Fruit fly (Drosophila melanogaster): Measurements from ENCODE around the gene CG8568.

Gene CG8568

DNA sequence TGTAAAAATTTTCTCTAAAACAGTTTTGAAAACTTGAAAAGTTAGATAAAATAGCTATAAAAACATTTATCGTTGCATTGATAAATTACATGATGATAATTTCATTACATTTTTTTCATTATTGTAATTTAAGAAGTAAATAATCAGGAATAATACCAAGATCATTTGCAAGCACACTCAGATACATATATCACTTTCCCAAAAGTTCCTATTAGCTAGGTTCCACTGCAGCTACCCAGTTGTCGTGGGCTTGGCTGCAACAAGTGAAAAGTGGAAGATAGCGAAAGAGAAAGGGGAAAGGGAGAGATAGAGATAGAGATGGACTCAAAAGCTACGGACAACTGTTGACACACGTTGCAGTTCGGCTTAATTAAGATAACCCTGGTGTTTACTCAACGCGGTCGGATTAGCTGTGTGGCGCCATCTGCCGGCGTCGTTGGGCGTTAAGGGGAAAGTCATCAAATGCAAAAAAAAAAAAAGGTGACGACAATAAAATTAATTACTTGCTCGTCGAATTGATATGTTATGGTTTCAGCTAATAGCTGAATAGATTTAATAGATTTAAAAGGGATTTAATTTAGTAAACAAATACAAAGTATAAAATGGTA, 29.4 kb upstream of the CG8568 start:
- no peak for TF ChIP-seq Dll (optimal IDR thresholded peaks at IDR 0.05)
- TF ChIP-seq usp (GFP tag; optimal IDR thresholded peaks at IDR 0.05), result no peak
- TF ChIP-seq psq (optimal IDR thresholded peaks at IDR 0.05), result no peak
- TF ChIP-seq CG8478 (optimal IDR thresholded peaks at IDR 0.05), result no peak
- TF ChIP-seq pan (optimal IDR thresholded peaks at IDR 0.05), result no peak

DNA sequence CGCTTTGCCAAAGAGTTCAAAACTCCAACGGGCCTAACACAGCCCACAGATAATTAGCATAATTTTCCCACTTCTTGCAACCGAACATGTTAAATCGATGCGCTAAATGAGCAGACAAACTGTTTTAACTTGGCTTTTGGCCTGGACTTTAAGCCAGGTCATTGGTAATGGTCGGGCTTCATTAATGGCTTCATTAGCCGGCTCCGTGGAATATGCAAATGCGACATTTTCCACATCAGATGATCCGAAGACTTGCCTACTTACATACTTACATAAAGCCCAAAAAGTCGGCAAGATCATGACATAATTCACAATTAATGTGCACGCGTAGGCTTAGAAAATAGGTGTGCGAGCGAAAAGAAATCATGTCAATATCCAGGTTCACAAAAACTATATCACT, 26.0 kb upstream of the CG8568 start:
- TF ChIP-seq usp (GFP tag; optimal IDR thresholded peaks at IDR 0.05) (no peak), EcR (GFP tag; optimal IDR thresholded peaks at IDR 0.05) (no peak)

DNA sequence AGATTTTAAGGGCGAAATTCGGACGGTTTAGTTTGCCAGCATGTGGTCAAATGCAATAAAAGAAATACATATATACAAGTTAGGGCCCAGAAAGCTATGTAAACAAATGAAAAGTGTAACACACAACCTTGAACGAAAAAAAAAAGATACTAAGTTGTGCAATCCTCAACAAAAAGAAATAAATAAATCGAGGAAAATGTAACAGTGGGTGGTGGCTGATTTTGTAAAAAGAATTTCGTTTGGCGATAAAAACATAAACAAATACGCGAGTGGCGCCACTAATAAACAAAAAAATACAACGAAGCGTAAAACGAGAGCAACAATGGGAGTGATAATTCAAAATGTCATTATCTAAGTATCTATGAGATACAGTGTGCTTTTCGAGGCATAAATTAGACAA, 24.7 kb upstream of the CG8568 start:
- TF ChIP-seq usp (GFP tag; optimal IDR thresholded peaks at IDR 0.05), result no peak
- no peak for TF ChIP-seq Dll (optimal IDR thresholded peaks at IDR 0.05)
- TF ChIP-seq psq (optimal IDR thresholded peaks at IDR 0.05), result no peak
- no peak for TF ChIP-seq CG8478 (optimal IDR thresholded peaks at IDR 0.05)
- TF ChIP-seq pan (optimal IDR thresholded peaks at IDR 0.05), result no peak
- no peak for TF ChIP-seq EcR (GFP tag; optimal IDR thresholded peaks at IDR 0.05)

DNA sequence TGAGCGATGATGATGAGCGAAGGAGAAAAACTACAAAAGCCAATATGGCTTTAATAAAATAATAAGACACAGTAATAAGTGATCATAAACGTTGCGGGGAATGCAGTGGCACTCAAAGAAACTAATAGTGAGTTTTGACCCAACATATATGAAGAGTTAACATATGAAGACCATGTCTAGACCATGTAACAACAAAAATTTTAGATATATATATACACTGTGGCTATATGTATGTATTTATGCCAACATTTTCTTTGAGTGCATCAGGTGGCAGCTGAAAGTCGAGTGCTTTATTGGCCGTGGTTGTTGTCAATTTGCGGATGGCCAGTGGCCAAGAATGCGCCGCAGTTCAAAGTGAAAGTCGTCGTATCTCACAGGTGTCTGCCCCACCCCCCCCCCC, 21.5 kb upstream of the CG8568 start:
- TF ChIP-seq pan (optimal IDR thresholded peaks at IDR 0.05) (no peak), Dll (optimal IDR thresholded peaks at IDR 0.05) (no peak), psq (optimal IDR thresholded peaks at IDR 0.05) (no peak), CG8478 (optimal IDR thresholded peaks at IDR 0.05) (no peak), EcR (GFP tag; optimal IDR thresholded peaks at IDR 0.05) (no peak), usp (GFP tag; optimal IDR thresholded peaks at IDR 0.05) (no peak)

DNA sequence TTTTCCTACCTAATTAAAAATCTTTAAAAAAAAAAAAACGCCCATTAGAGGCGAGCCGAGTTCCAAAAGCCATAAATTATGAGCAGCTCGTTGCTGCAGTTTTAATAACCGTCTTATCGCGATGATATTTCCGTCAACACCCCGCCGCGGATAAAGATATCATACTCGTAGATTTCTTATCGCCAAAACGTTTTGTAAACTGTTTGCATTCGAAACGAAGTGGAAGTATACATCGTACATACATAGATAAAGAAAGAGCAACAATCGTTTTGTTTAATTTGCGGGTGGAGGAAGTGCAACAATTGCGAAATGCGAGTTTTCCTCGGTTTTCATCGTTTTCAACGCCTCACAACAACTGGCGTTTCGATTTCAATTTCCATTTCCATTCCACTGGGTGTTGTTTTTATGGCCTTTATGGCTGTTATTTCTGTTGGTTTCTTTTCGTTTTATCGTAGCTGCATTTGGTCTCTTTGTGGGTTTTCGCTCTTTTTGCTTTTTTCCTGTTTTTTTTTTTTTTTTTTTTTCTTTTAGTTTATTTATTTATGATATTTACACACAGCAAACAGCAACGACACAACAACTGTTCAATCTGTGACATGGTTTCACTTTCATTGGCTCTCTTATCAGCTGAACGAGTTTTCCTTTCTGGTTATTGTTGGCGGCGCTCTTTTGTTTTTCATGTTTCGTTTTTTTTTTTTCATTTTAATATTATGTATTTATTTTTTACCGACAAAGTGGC, 20.8 kb upstream of the CG8568 start:
- no peak for TF ChIP-seq pan (optimal IDR thresholded peaks at IDR 0.05)
- TF ChIP-seq psq (optimal IDR thresholded peaks at IDR 0.05), result no peak
- TF ChIP-seq usp (GFP tag; optimal IDR thresholded peaks at IDR 0.05), result no peak
- TF ChIP-seq Dll (optimal IDR thresholded peaks at IDR 0.05), result no peak
- TF ChIP-seq CG8478 (optimal IDR thresholded peaks at IDR 0.05), result no peak
- TF ChIP-seq EcR (GFP tag; optimal IDR thresholded peaks at IDR 0.05), result no peak

DNA sequence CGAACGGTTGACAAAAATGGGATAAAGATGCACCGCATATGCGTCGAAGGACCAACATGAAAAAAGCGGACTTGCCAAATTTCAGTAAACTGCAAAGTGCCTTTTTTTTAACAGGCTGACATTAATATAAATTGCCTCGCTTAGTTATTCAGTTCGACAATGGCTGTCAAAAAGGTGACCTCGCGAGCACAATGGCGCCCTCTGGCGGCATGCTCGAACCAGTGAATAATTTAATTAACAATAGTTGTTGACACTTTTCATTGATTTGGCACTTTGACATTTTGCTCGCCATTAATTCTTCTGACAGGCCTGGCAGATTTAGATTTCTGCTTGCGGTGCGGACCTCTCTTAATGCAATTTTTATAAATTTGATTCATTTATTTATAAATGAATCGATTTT, 20.1 kb upstream of the CG8568 start:
- TF ChIP-seq Dll (optimal IDR thresholded peaks at IDR 0.05), result no peak
- no peak for TF ChIP-seq CG8478 (optimal IDR thresholded peaks at IDR 0.05)
- no peak for TF ChIP-seq EcR (GFP tag; optimal IDR thresholded peaks at IDR 0.05)
- no peak for TF ChIP-seq psq (optimal IDR thresholded peaks at IDR 0.05)
- TF ChIP-seq pan (optimal IDR thresholded peaks at IDR 0.05), result no peak
- no peak for TF ChIP-seq usp (GFP tag; optimal IDR thresholded peaks at IDR 0.05)

DNA sequence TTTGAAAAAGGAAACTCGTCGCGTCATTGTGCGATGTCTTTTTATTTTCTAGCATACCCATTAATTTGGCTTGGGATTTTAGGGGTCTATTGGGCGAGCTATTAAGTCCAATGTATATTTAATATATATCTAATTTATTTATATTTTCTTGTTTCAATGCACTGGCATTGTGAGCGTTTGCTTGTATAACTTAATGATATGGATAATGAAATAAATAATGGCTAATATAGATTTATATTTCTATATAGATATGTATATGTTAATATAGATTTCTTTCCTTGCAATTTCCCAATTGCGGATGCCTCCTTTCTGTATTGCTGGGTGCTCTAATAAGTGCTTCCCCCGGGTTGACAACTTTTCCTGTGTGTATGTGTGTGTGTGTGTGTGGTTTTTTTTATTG, 19.2 kb upstream of the CG8568 start:
- TF ChIP-seq psq (optimal IDR thresholded peaks at IDR 0.05) (no peak), CG8478 (optimal IDR thresholded peaks at IDR 0.05) (no peak), pan (optimal IDR thresholded peaks at IDR 0.05) (no peak), Dll (optimal IDR thresholded peaks at IDR 0.05) (no peak), EcR (GFP tag; optimal IDR thresholded peaks at IDR 0.05) (no peak), usp (GFP tag; optimal IDR thresholded peaks at IDR 0.05) (no peak)

DNA sequence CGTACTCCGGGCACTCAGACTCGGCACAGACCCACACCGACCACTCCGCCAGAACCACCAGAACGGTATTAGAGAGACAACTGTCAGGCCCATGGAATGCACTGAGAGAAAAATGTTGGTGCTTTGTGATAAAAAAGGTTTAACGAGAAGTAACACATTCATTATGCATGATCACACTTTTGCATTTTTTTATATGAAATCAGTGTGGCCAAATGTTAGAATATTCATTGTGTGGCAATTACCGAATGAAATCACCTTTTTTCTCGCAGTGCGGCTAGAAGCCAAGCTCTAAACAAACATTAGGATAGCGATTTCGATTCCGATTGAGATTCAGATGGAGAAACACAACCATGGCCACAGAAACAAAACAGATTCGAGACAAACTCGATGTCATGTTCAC, 13.2 kb upstream of the CG8568 start:
- TF ChIP-seq usp (GFP tag; optimal IDR thresholded peaks at IDR 0.05), result no peak

DNA sequence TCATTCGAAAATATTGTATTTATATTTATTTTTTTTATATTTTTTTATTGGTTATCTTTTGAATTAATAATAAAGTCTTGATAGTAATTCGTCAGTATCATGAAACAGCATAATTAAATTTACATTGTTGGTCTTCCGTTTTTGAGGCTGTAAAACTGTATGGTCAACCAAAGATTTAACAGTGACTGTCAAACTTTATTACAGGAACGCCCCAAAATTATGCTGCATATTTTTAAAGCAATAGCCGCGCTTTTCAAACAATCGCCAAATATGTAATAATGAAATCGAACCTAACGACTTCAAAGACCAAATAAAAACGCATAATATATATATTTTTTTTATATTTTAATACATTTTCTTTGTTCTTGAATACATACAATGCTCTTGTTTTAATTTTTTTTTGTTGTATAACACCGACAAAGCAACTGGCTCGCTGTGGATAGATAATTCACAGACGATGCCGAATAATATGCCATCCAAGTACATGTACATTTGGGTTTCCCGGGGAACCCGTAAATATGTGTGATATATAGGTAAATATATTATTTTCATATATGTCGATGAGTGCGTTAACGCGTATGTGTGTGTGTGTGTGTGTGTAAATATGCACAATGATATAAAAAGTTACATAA, 3.6 kb upstream of the CG8568 start:
- TF ChIP-seq pan (optimal IDR thresholded peaks at IDR 0.05) (no peak), EcR (GFP tag; optimal IDR thresholded peaks at IDR 0.05) (no peak), usp (GFP tag; optimal IDR thresholded peaks at IDR 0.05) (no peak), CG8478 (optimal IDR thresholded peaks at IDR 0.05) (no peak), psq (optimal IDR thresholded peaks at IDR 0.05) (no peak), Dll (optimal IDR thresholded peaks at IDR 0.05) (no peak)

DNA sequence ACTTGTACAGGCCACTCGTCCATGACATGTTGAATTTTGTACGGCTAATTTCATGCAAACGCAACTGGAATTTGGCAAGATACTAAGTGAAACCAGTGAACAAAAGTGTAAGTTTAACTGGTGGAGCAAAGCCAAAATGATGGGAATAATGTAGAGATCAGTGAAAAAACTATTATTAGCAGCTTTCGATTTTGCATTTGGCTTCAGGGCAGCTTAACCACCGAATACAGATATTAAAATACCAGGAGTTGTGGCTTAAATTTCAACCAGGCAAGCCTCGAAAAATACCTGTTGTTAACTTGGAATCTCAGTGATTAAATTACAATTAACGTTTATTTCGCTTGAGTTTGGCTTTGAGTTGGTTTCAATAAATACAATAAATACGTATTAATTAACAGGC, 3.7 kb downstream of the CG8568 start, which contains the start of gene p-cup:
TSS of gene p-cup (minus strand) at position 101 of the 400 bp plus-strand sequence.
- TF ChIP-seq CG8478 (optimal IDR thresholded peaks at IDR 0.05) (no peak), pan (optimal IDR thresholded peaks at IDR 0.05) (no peak)

DNA sequence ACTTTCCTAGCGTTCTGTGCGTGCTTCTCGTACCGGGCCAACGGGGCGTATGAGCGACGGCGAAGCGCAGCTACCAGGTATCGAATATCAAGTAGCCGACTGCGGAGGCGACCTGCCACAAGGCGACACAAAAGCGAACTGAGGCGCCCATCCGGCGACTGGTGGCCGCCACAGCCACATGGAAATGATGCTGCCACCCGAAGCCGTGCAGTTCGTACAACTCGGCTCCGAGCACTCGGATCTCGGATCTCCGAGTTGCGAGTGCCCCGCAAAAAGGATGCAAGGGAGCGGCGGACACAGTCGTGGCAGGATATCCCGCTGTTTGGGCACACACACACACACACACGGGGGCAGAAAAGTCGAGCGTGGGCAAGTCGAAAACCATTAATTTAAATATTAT, 8.5 kb downstream of the CG8568 start, which contains the start of the genes CG12994 and CG46464:
TSS of gene CG12994 (minus strand) at position 115 of the 400 bp plus-strand sequence.
TSS of gene CG46464 (minus strand) at position 115 of the 400 bp plus-strand sequence.
- TF ChIP-seq Dll (optimal IDR thresholded peaks at IDR 0.05), result no peak

DNA sequence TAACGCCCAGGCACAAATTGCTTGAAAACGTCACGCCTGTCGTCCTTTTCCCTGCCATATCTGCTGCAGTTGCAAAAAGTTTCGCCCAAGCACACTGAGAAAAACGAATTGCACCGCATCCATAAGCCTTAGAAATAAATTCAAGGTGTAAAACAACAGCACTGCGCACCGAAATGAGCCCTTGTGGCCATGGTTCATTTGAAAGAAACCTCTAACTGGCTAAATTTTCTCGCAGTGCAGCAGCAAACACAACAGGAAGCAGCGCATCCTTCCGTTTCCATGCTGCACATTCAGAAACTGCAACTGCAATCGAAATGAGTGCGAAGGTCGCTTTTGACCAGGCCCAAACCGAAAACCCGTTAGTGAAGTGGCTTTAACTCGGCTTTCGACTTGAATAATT, 28.0 kb downstream of the CG8568 start:
- TF ChIP-seq CG8478 (optimal IDR thresholded peaks at IDR 0.05) (no peak), psq (optimal IDR thresholded peaks at IDR 0.05) (no peak), usp (GFP tag; optimal IDR thresholded peaks at IDR 0.05) (no peak), Dll (optimal IDR thresholded peaks at IDR 0.05) (no peak), EcR (GFP tag; optimal IDR thresholded peaks at IDR 0.05) (no peak), pan (optimal IDR thresholded peaks at IDR 0.05) (no peak)
